ENCODE assay signal across 1 fruit fly cellular context in genomic region chr2L:7885952-7886351, dm6.
TF ChIP-seq lines count a peak whose summit lies in the region.

No protein-coding gene starts in this region.

TF ChIP-seq in whole organism, embryonic, 481 proteins besides CTCF, POLR2A, EP300 and RAD21 (continued from another document):
- TF ChIP-seq chinmo (GFP tag; IDR thresholded peaks at IDR 0.05; lab: Robert Waterston, UW; ENCODE audit: partially characterized antibody) (0 out of 4 replicates have a peak, but pooled peaks have one; percentile 64), trem (tag; optimal IDR thresholded peaks at IDR 0.05; lab: Kevin White, UChicago) (peak; percentile 4), HLH4C (GFP tag; IDR thresholded peaks at IDR 0.05; lab: Robert Waterston, UW; ENCODE audit: partially characterized antibody) (peak; percentile 52; the same call in 2 of the 3 replicates), Scr (GFP tag; IDR thresholded peaks at IDR 0.05; lab: Robert Waterston, UW; ENCODE audit: partially characterized antibody) (peak; percentile 65), CG6791 (GFP tag; IDR thresholded peaks at IDR 0.05; lab: Robert Waterston, UW; ENCODE audit: partially characterized antibody) (peak; percentile 76), Dll (GFP tag; IDR thresholded peaks at IDR 0.05; lab: Robert Waterston, UW; ENCODE audit: partially characterized antibody) (peak; percentile 60), gfzf (GFP tag; optimal IDR thresholded peaks at IDR 0.05; lab: Kevin White, UChicago) (peak; percentile 18), CG12104 (GFP tag; optimal IDR thresholded peaks at IDR 0.05; lab: Kevin White, UChicago) (no peak), kah (GFP tag; optimal IDR thresholded peaks at IDR 0.05; lab: Kevin White, UChicago) (no peak), inv (GFP tag; IDR thresholded peaks at IDR 0.05; lab: Robert Waterston, UW; ENCODE audit: partially characterized antibody) (peak; percentile 62), Doc3 (GFP tag; IDR thresholded peaks at IDR 0.05; lab: Robert Waterston, UW; ENCODE audit: partially characterized antibody) (peak; percentile 71), CG15073 (GFP tag; optimal IDR thresholded peaks at IDR 0.05; lab: Kevin White, UChicago) (no peak), sna (GFP tag; IDR thresholded peaks at IDR 0.05; lab: Robert Waterston, UW; ENCODE audit: partially characterized antibody) (peak; percentile 73), knrl (GFP tag; IDR thresholded peaks at IDR 0.05; lab: Robert Waterston, UW; ENCODE audit: partially characterized antibody) (peak; percentile 74), Pdp1 (GFP tag; optimal IDR thresholded peaks at IDR 0.05; lab: Kevin White, UChicago) (peak in 1 of 2 experiments; percentile 92), stwl (tag; optimal IDR thresholded peaks at IDR 0.05; lab: Kevin White, UChicago) (peak; percentile 31), crp (GFP tag; optimal IDR thresholded peaks at IDR 0.05; lab: Kevin White, UChicago) (peak in 1 of 2 experiments; percentile 18), Bgb (GFP tag; IDR thresholded peaks at IDR 0.05; lab: Robert Waterston, UW; ENCODE audit: partially characterized antibody) (peak; percentile 72), Dref (GFP tag; IDR thresholded peaks at IDR 0.05; lab: Robert Waterston, UW) (peak; percentile 71), cato (GFP tag; optimal IDR thresholded peaks at IDR 0.05; lab: Kevin White, UChicago; ENCODE audit: borderline replicate concordance) (no peak), CG3065 (GFP tag; optimal IDR thresholded peaks at IDR 0.05; lab: Kevin White, UChicago) (no peak), tap (tag; optimal IDR thresholded peaks at IDR 0.05; lab: Kevin White, UChicago) (no peak), CG34224 (GFP tag; IDR thresholded peaks at IDR 0.05; lab: Robert Waterston, UW; ENCODE audit: partially characterized antibody) (peak; percentile 72), CG2129 (GFP tag; IDR thresholded peaks at IDR 0.05; lab: Robert Waterston, UW; ENCODE audit: partially characterized antibody) (peak; percentile 24; the same call in 1 of the 2 replicates), eve (GFP tag; optimal IDR thresholded peaks at IDR 0.05; lab: Kevin White, UChicago) (peak in 1 of 2 experiments; percentile 40), HLHmδ (GFP tag; optimal IDR thresholded peaks at IDR 0.05; lab: Kevin White, UChicago) (no peak), Sry-δ (GFP tag; optimal IDR thresholded peaks at IDR 0.05; lab: Kevin White, UChicago) (peak; percentile 23), hbn (GFP tag; IDR thresholded peaks at IDR 0.05; lab: Robert Waterston, UW; ENCODE audit: partially characterized antibody) (peak; percentile 77), amos (GFP tag; IDR thresholded peaks at IDR 0.05; lab: Robert Waterston, UW; ENCODE audit: partially characterized antibody) (peak; percentile 81), CG14860 (GFP tag; IDR thresholded peaks at IDR 0.05; lab: Robert Waterston, UW; ENCODE audit: partially characterized antibody) (peak; percentile 66), CG7963 (GFP tag; IDR thresholded peaks at IDR 0.05; lab: Robert Waterston, UW; ENCODE audit: partially characterized antibody) (peak; percentile 59; the same call in 2 of the 3 replicates), CG16813 (GFP tag; IDR thresholded peaks at IDR 0.05; lab: Robert Waterston, UW; ENCODE audit: partially characterized antibody) (peak; percentile 69)
